Worm (Caenorhabditis elegans) whole organism, late embryonic: Measurements from ENCODE around the gene sma-9.

Experiments used
- C08G9.2 ChIP-seq: sonication (generic microtip); optimal IDR thresholded peaks from 2 replicates; lab custom pipeline; 2016; ENCODE audit warnings: mild to moderate bottlenecking, missing genetic modification characterization, moderate library complexity, missing compliant biosample characterization
- K02D7.2 ChIP-seq: sonication (generic microtip); optimal IDR thresholded peaks from 2 replicates; lab custom pipeline; 2017; ENCODE audit warnings: mild to moderate bottlenecking, missing genetic modification characterization, missing compliant biosample characterization
- ahr-1 ChIP-seq: sonication (generic microtip); optimal IDR thresholded peaks from 2 replicates; lab custom pipeline; 2016; ENCODE audit warnings: missing genetic modification characterization, missing compliant biosample characterization
- ama-1 ChIP-seq: fragments of 150-350 bp; optimal IDR thresholded peaks from 2 replicates; lab custom pipeline; 2014
- ceh-14 ChIP-seq: sonication (generic microtip); optimal IDR thresholded peaks from 2 replicates; lab custom pipeline; 2016; ENCODE audit warnings: missing genotype, missing genetic modification characterization, missing compliant biosample characterization
- ceh-18 ChIP-seq: sonication (generic microtip); optimal IDR thresholded peaks from 2 replicates; lab custom pipeline; 2016; ENCODE audit warnings: missing genetic modification characterization, missing compliant biosample characterization
- ceh-2 ChIP-seq: sonication (generic microtip); optimal IDR thresholded peaks from 2 replicates; lab custom pipeline; 2016; ENCODE audit warnings: missing genotype, missing genetic modification characterization, missing compliant biosample characterization
- ceh-22 ChIP-seq: sonication (generic microtip); optimal IDR thresholded peaks from 2 replicates; lab custom pipeline; 2017; ENCODE audit warnings: missing biosample characterization, missing genetic modification characterization
- ceh-24 ChIP-seq: sonication (generic microtip); optimal IDR thresholded peaks from 2 replicates; lab custom pipeline; 2016; ENCODE audit warnings: mild to moderate bottlenecking, missing genetic modification characterization, missing compliant biosample characterization
- ceh-31 ChIP-seq: sonication (generic microtip); optimal IDR thresholded peaks from 2 replicates; lab custom pipeline; 2016; ENCODE audit warnings: missing genetic modification characterization, missing compliant biosample characterization
- ceh-45 ChIP-seq: fragments of 200-800 bp; sonication (Bioruptor generic); IDR thresholded peaks from 2 replicates; pipeline ENCODE4 v1.3.6; 2022; ENCODE audit warnings: missing genetic modification reagents, missing genetic modification characterization, missing compliant biosample characterization
- ceh-48 ChIP-seq: sonication (generic microtip); optimal IDR thresholded peaks from 2 replicates; lab custom pipeline; 2016; ENCODE audit warnings: missing genetic modification characterization, inconsistent platforms, missing compliant biosample characterization
- ceh-6 ChIP-seq: fragments of 200-800 bp; sonication (Bioruptor generic); optimal IDR thresholded peaks from 2 replicates; lab custom pipeline; 2018; ENCODE audit warnings: mild to moderate bottlenecking, missing genetic modification characterization, missing compliant biosample characterization
- ceh-9 ChIP-seq: sonication (generic microtip); optimal IDR thresholded peaks from 2 replicates; lab custom pipeline; 2016; ENCODE audit warnings: mild to moderate bottlenecking, missing genetic modification characterization, inconsistent platforms, missing compliant biosample characterization
- che-1 ChIP-seq: sonication (generic microtip); optimal IDR thresholded peaks from 2 replicates; lab custom pipeline; 2016; ENCODE audit warnings: mild to moderate bottlenecking, missing genetic modification characterization, missing compliant biosample characterization
- dve-1 ChIP-seq: sonication (generic microtip); optimal IDR thresholded peaks from 2 replicates; lab custom pipeline; 2017; ENCODE audit warnings: antibody characterized with exemption, mild to moderate bottlenecking, missing genetic modification characterization, missing compliant biosample characterization
- ets-4 ChIP-seq: sonication (generic microtip); optimal IDR thresholded peaks from 2 replicates; lab custom pipeline; 2016; ENCODE audit warnings: missing genetic modification characterization, missing compliant biosample characterization
- fkh-10 ChIP-seq: fragments of 150-350 bp; optimal IDR thresholded peaks from 2 replicates; lab custom pipeline; 2014; ENCODE audit warnings: missing biosample characterization, missing genetic modification reagents, missing genetic modification characterization
- fkh-6 ChIP-seq: sonication (generic microtip); optimal IDR thresholded peaks from 2 replicates; lab custom pipeline; 2016; ENCODE audit warnings: missing genetic modification characterization, missing compliant biosample characterization
- hlh-30 ChIP-seq: sonication (generic microtip); optimal IDR thresholded peaks from 2 replicates; lab custom pipeline; 2017; ENCODE audit warnings: antibody characterized with exemption, missing genetic modification characterization, missing compliant biosample characterization; ENCODE audit not compliant: insufficient read depth
- hlh-6 ChIP-seq: sonication (generic microtip); optimal IDR thresholded peaks from 2 replicates; lab custom pipeline; 2016; ENCODE audit warnings: missing genotype, missing genetic modification characterization, missing compliant biosample characterization
- lin-11 ChIP-seq: fragments of 200-800 bp; sonication (Bioruptor generic); optimal IDR thresholded peaks from 2 replicates; lab custom pipeline; 2018; ENCODE audit warnings: mild to moderate bottlenecking, missing genetic modification characterization, missing compliant biosample characterization
- madf-2 ChIP-seq: sonication (generic microtip); optimal IDR thresholded peaks from 2 replicates; lab custom pipeline; 2017; ENCODE audit warnings: missing genetic modification characterization, missing compliant biosample characterization
- nfya-1 ChIP-seq: sonication (generic microtip); optimal IDR thresholded peaks from 2 replicates; lab custom pipeline; 2017; ENCODE audit warnings: missing genetic modification characterization, mild to moderate bottlenecking, missing compliant biosample characterization, antibody characterized with exemption, moderate library complexity
- nhr-11 ChIP-seq: fragments of 150-350 bp; optimal IDR thresholded peaks from 2 replicates; lab custom pipeline; 2014; ENCODE audit warnings: missing biosample characterization, missing genetic modification characterization
- nhr-232 ChIP-seq: sonication (generic microtip); optimal IDR thresholded peaks from 2 replicates; lab custom pipeline; 2016; ENCODE audit warnings: missing genetic modification characterization, missing compliant biosample characterization
- pag-3 ChIP-seq: sonication (generic microtip); optimal IDR thresholded peaks from 2 replicates; lab custom pipeline; 2016; ENCODE audit warnings: missing compliant biosample characterization, missing genetic modification characterization, borderline replicate concordance
- pat-9 ChIP-seq: fragments of 200-800 bp; sonication (Bioruptor generic); optimal IDR thresholded peaks from 2 replicates; lab custom pipeline; 2018; ENCODE audit warnings: mild to moderate bottlenecking, missing genetic modification characterization, moderate library complexity, missing compliant biosample characterization
- pax-1 ChIP-seq: fragments of 150-350 bp; optimal IDR thresholded peaks from 2 replicates; lab custom pipeline; 2014; ENCODE audit warnings: missing biosample characterization, missing genetic modification characterization
- pha-4 ChIP-seq: fragments of 150-350 bp; optimal IDR thresholded peaks from 2 replicates; lab custom pipeline; 2018; ENCODE audit warnings: missing biosample characterization, missing genetic modification reagents, missing genetic modification characterization
- pros-1 ChIP-seq: fragments of 150-350 bp; optimal IDR thresholded peaks from 2 replicates; lab custom pipeline; 2014; ENCODE audit warnings: missing biosample characterization, missing genetic modification reagents, missing genetic modification characterization
- ref-2 ChIP-seq: sonication (generic microtip); optimal IDR thresholded peaks from 2 replicates; lab custom pipeline; 2016; ENCODE audit warnings: missing genetic modification characterization, missing compliant biosample characterization
- rnt-1 ChIP-seq: sonication (generic microtip); optimal IDR thresholded peaks from 2 replicates; lab custom pipeline; 2016; ENCODE audit warnings: missing genetic modification characterization, missing compliant biosample characterization
- sdc-2 ChIP-seq: sonication (generic microtip); optimal IDR thresholded peaks from 2 replicates; lab custom pipeline; 2016; ENCODE audit warnings: missing genotype, missing genetic modification characterization, missing compliant biosample characterization
- syd-9 ChIP-seq: sonication (generic microtip); optimal IDR thresholded peaks from 2 replicates; lab custom pipeline; 2016; ENCODE audit warnings: mild to moderate bottlenecking, missing genetic modification characterization, moderate library complexity, missing compliant biosample characterization
- tbx-2 ChIP-seq: sonication (generic microtip); optimal IDR thresholded peaks from 2 replicates; lab custom pipeline; 2016; ENCODE audit warnings: missing genetic modification characterization, missing compliant biosample characterization
- unc-42 ChIP-seq: sonication (generic microtip); optimal IDR thresholded peaks from 2 replicates; lab custom pipeline; 2016; ENCODE audit warnings: missing genotype, missing genetic modification characterization, missing compliant biosample characterization
- unc-86 ChIP-seq: sonication (generic microtip); optimal IDR thresholded peaks from 2 replicates; lab custom pipeline; 2016; ENCODE audit warnings: missing genetic modification characterization, missing compliant biosample characterization
- zip-5 ChIP-seq: sonication (generic microtip); optimal IDR thresholded peaks from 2 replicates; lab custom pipeline; 2016; ENCODE audit warnings: missing genetic modification characterization, missing compliant biosample characterization
- ztf-16 ChIP-seq: sonication (generic microtip); optimal IDR thresholded peaks from 2 replicates; lab custom pipeline; 2017; ENCODE audit warnings: missing genetic modification characterization, missing compliant biosample characterization

sma-9 gene

ce11 chrX:10821160-10821559 lies 52.1 kb downstream of the sma-9 start (continued):
- peak; percentile 71 for TF ChIP-seq ahr-1 (tag; lab: Kevin White, UChicago)
- peak; percentile 17 for TF ChIP-seq ceh-18 (tag; lab: Kevin White, UChicago)
- TF ChIP-seq sdc-2, result peak; percentile 71
- peak; percentile 45 for TF ChIP-seq lin-11 (tag; lab: Kevin White, UChicago)
- peak; percentile 48 for TF ChIP-seq madf-2
- peak; percentile 56 for TF ChIP-seq hlh-6 (tag; lab: Kevin White, UChicago)
- TF ChIP-seq ztf-16 (tag; lab: Kevin White, UChicago), result peak; percentile 30
- no peak for TF ChIP-seq pax-1 (tag; lab: Kevin White, UChicago)
- TF ChIP-seq nhr-232, result peak; percentile 52
- TF ChIP-seq rnt-1 (tag; lab: Kevin White, UChicago), result peak; percentile 50
- TF ChIP-seq nhr-11 (tag; lab: Kevin White, UChicago), result no peak
- TF ChIP-seq dve-1 (tag; lab: Kevin White, UChicago), result peak; percentile 50
- no peak for TF ChIP-seq ceh-22 (tag; lab: Kevin White, UChicago)
- no peak for TF ChIP-seq ets-4 (tag; lab: Kevin White, UChicago)
- peak; percentile 14 for TF ChIP-seq ceh-14 (tag; lab: Kevin White, UChicago)
- no peak for TF ChIP-seq zip-5 (tag; lab: Kevin White, UChicago)
- TF ChIP-seq ceh-2, result peak; percentile 3
- peak; percentile 2 for TF ChIP-seq unc-86
- TF ChIP-seq K02D7.2 (tag; lab: Kevin White, UChicago), result peak; percentile 19
- TF ChIP-seq ref-2, result peak; percentile 34
- TF ChIP-seq pat-9, result peak; percentile 43
- no peak for TF ChIP-seq fkh-10
- no peak for TF ChIP-seq pag-3 (tag; lab: Kevin White, UChicago)
- no peak for TF ChIP-seq ceh-45 (GFP tag; lab: Robert Waterston, UW)
- TF ChIP-seq che-1, result peak; percentile 57
- TF ChIP-seq tbx-2 (tag; lab: Kevin White, UChicago), result peak; percentile 38
- peak; percentile 43 for TF ChIP-seq syd-9 (tag; lab: Kevin White, UChicago)
- TF ChIP-seq ceh-24 (tag; lab: Kevin White, UChicago), result no peak
- no peak for TF ChIP-seq nfya-1 (tag; lab: Kevin White, UChicago)
- TF ChIP-seq hlh-30 (tag; lab: Kevin White, UChicago), result no peak
- peak; percentile 29 for TF ChIP-seq ceh-9 (tag; lab: Kevin White, UChicago)
- no peak for TF ChIP-seq pros-1 (tag; lab: Kevin White, UChicago)
- TF ChIP-seq fkh-6, result no peak
- peak; percentile 29 for TF ChIP-seq ceh-48 (tag; lab: Kevin White, UChicago)
- peak; percentile 56 for TF ChIP-seq C08G9.2
- TF ChIP-seq ceh-6 (GFP tag; lab: Kevin White, UChicago), result peak; percentile 72
- no peak for TF ChIP-seq pha-4 (tag; lab: Kevin White, UChicago)
- TF ChIP-seq unc-42 (tag; lab: Kevin White, UChicago), result no peak
- TF ChIP-seq ceh-31 (tag; lab: Kevin White, UChicago), result peak; percentile 48
- no peak for TF ChIP-seq ama-1 (lab: Kevin White, UChicago)
